Fruit fly (Drosophila melanogaster): ENCODE results near the gene CG5577.

The CG5577 gene

dm6 chr3L:17841085-17841606, at the start of gene CG5577:
TSS of gene CG5577 (minus strand) at chr3L:17841427.
- TF ChIP-seq CG32006 (GFP tag; optimal IDR thresholded peaks at IDR 0.05) (no peak), eg (GFP tag; IDR thresholded peaks at IDR 0.05) (peak; percentile 6; the same call in 1 of the 3 replicates), CG3919 (GFP tag; optimal IDR thresholded peaks at IDR 0.05) (peak; percentile 18), dac (GFP tag; optimal IDR thresholded peaks at IDR 0.05) (no peak), topi (GFP tag; optimal IDR thresholded peaks at IDR 0.05) (no peak), Sox102F (GFP tag; optimal IDR thresholded peaks at IDR 0.05) (peak; percentile 48), CG8632 (GFP tag; optimal IDR thresholded peaks at IDR 0.05) (peak; percentile 8), CG16779 (tag; optimal IDR thresholded peaks at IDR 0.05) (peak; percentile 8), CG9139 (GFP tag; optimal IDR thresholded peaks at IDR 0.05) (no peak), CG6276 (GFP tag; optimal IDR thresholded peaks at IDR 0.05) (no peak), CG34406 (GFP tag; optimal IDR thresholded peaks at IDR 0.05) (peak; percentile 3), Met (GFP tag; optimal IDR thresholded peaks at IDR 0.05) (peak; percentile 29), vri (GFP tag; optimal IDR thresholded peaks at IDR 0.05) (peak; percentile 42), CG6792 (GFP tag; optimal IDR thresholded peaks at IDR 0.05) (no peak), CG11294 (GFP tag; IDR thresholded peaks at IDR 0.05) (no peak), pdm3 (GFP tag; optimal IDR thresholded peaks at IDR 0.05) (peak; percentile 13), CG8119 (GFP tag; IDR thresholded peaks at IDR 0.05) (no peak), salr (GFP tag; optimal IDR thresholded peaks at IDR 0.05) (no peak), Eip78C (GFP tag) (peak; percentile 63), CG4318 (GFP tag; optimal IDR thresholded peaks at IDR 0.05) (no peak), CG10669 (GFP tag; optimal IDR thresholded peaks at IDR 0.05) (no peak), Hr4 (GFP tag; optimal IDR thresholded peaks at IDR 0.05) (peak; percentile 13), svp (GFP tag) (peak; percentile 95), CG11902 (GFP tag; optimal IDR thresholded peaks at IDR 0.05) (no peak), Sox14 (GFP tag; optimal IDR thresholded peaks at IDR 0.05) (peak; percentile 32)

dm6 chr3L:17887393-17887792, 46.2 kb upstream of the CG5577 start, which contains the start of gene CG7402:
TSS of gene CG7402 (plus strand) at chr3L:17887705.
- TF ChIP-seq acj6 (GFP tag; optimal IDR thresholded peaks at IDR 0.05) (no peak), CG31627 (GFP tag; optimal IDR thresholded peaks at IDR 0.05) (no peak), vri (GFP tag; optimal IDR thresholded peaks at IDR 0.05) (no peak), CG11902 (GFP tag; optimal IDR thresholded peaks at IDR 0.05) (no peak), CG9139 (GFP tag; optimal IDR thresholded peaks at IDR 0.05) (no peak), salr (GFP tag; optimal IDR thresholded peaks at IDR 0.05) (no peak), fkh (GFP tag; optimal IDR thresholded peaks at IDR 0.05) (no peak), Gug (GFP tag; IDR thresholded peaks at IDR 0.05) (no peak), dsx (GFP tag; optimal IDR thresholded peaks at IDR 0.05; ENCODE audit: poor library complexity, severe bottlenecking) (no peak), esn (GFP tag; optimal IDR thresholded peaks at IDR 0.05) (no peak), Met (GFP tag; optimal IDR thresholded peaks at IDR 0.05) (no peak), CG10631 (GFP tag; optimal IDR thresholded peaks at IDR 0.05) (no peak), ss (GFP tag; optimal IDR thresholded peaks at IDR 0.05) (no peak), Hr38 (GFP tag; optimal IDR thresholded peaks at IDR 0.05) (no peak), Hr4 (GFP tag; optimal IDR thresholded peaks at IDR 0.05) (no peak), CG15336 (GFP tag; IDR thresholded peaks at IDR 0.05) (no peak), pdm3 (GFP tag; optimal IDR thresholded peaks at IDR 0.05) (no peak)

dm6 chr3L:17886545-17886944, 45.3 kb upstream of the CG5577 start, which contains the start of gene CG16775:
TSS of gene CG16775 (minus strand) at chr3L:17886645.
- TF ChIP-seq spab (GFP tag; optimal IDR thresholded peaks at IDR 0.05) (no peak), CG10631 (GFP tag; optimal IDR thresholded peaks at IDR 0.05) (no peak), Sox14 (GFP tag; optimal IDR thresholded peaks at IDR 0.05) (no peak), CG6276 (GFP tag; optimal IDR thresholded peaks at IDR 0.05) (no peak), Hr39 (GFP tag; optimal IDR thresholded peaks at IDR 0.05) (no peak), Met (GFP tag; optimal IDR thresholded peaks at IDR 0.05) (no peak)

All from whole organism, prepupa.